Fruit fly (Drosophila melanogaster) whole organism, adult: ENCODE data around the gene CG10341.

ENCODE experiments used
- CG11617 ChIP-seq: fragments of 200-800 bp; sonication (Bioruptor generic); optimal IDR thresholded peaks from 2 replicates; lab custom pipeline; 2017; ENCODE audit warnings: mild to moderate bottlenecking, missing biosample characterization, missing genetic modification reagents, missing genetic modification characterization
- CG12768 ChIP-seq: fragments of 200-800 bp; sonication (Bioruptor generic); optimal IDR thresholded peaks from 2 replicates; lab custom pipeline; 2017; ENCODE audit warnings: missing biosample characterization, missing genetic modification characterization, mild to moderate bottlenecking, moderate library complexity, missing genetic modification reagents
- CG14711 ChIP-seq: fragments of 200-800 bp; sonication (Bioruptor generic); optimal IDR thresholded peaks from 2 replicates; lab custom pipeline; 2018; ENCODE audit warnings: missing biosample characterization, mild to moderate bottlenecking, missing genetic modification characterization, moderate library complexity
- CG1620 ChIP-seq: fragments of 200-800 bp; sonication (Bioruptor generic); optimal IDR thresholded peaks from 2 replicates; lab custom pipeline; 2016; ENCODE audit warnings: missing biosample characterization, missing genetic modification characterization
- CG33017 ChIP-seq: fragments of 200-800 bp; sonication (Bioruptor generic); optimal IDR thresholded peaks from 2 replicates; lab custom pipeline; 2018; ENCODE audit warnings: missing biosample characterization, mild to moderate bottlenecking, missing genetic modification characterization, moderate library complexity
- CG5204 ChIP-seq: fragments of 200-800 bp; sonication (Bioruptor generic); optimal IDR thresholded peaks from 2 replicates; lab custom pipeline; 2016; ENCODE audit warnings: missing biosample characterization, missing genetic modification characterization
- CG7045 ChIP-seq: fragments of 200-800 bp; sonication (Bioruptor generic); optimal IDR thresholded peaks from 2 replicates; lab custom pipeline; 2017; ENCODE audit warnings: missing biosample characterization, mild to moderate bottlenecking, missing genetic modification characterization
- CG7101 ChIP-seq: fragments of 200-800 bp; sonication (Bioruptor generic); optimal IDR thresholded peaks from 2 replicates; lab custom pipeline; 2018; ENCODE audit warnings: missing biosample characterization, mild to moderate bottlenecking, missing genetic modification characterization, moderate library complexity
- Clk ChIP-seq: fragments of 200-800 bp; sonication (Bioruptor generic); optimal IDR thresholded peaks from 2 replicates; lab custom pipeline; 2017; ENCODE audit warnings: missing biosample characterization, missing genetic modification characterization
- Crg-1 ChIP-seq: fragments of 200-800 bp; sonication (Bioruptor generic); optimal IDR thresholded peaks from 2 replicates; lab custom pipeline; 2016; ENCODE audit warnings: missing biosample characterization, missing genetic modification characterization
- Hr96 ChIP-seq: fragments of 200-800 bp; sonication (Bioruptor generic); optimal IDR thresholded peaks from 2 replicates; lab custom pipeline; 2016; ENCODE audit warnings: missing biosample characterization, missing genetic modification characterization
- Mnt ChIP-seq: fragments of 200-800 bp; sonication (Bioruptor generic); optimal IDR thresholded peaks from 2 replicates; lab custom pipeline; 2016; ENCODE audit warnings: missing biosample characterization, mild to moderate bottlenecking, missing genetic modification characterization
- bab1 ChIP-seq: fragments of 200-800 bp; sonication (Bioruptor generic); optimal IDR thresholded peaks from 3 replicates; lab custom pipeline; 2019; ENCODE audit warnings: missing biosample characterization, mild to moderate bottlenecking, missing genetic modification characterization, moderate library complexity
- cic ChIP-seq: fragments of 200-800 bp; sonication (Bioruptor generic); optimal IDR thresholded peaks from 2 replicates; lab custom pipeline; 2017; ENCODE audit warnings: missing biosample characterization, mild to moderate bottlenecking, missing genetic modification characterization, moderate library complexity
- cnc ChIP-seq, 2 experiments: fragments of >200 bp; optimal IDR thresholded peaks; 2 replicates each; lab custom pipeline; 2017
- kay ChIP-seq: fragments of 200-800 bp; sonication (Bioruptor generic); peaks from one replicate; lab custom pipeline; 2016; ENCODE audit warnings: missing biosample characterization, missing genetic modification characterization, borderline replicate concordance
- ovo ChIP-seq: fragments of 200-800 bp; sonication (Bioruptor generic); optimal IDR thresholded peaks from 2 replicates; lab custom pipeline; 2016; ENCODE audit warnings: missing biosample characterization, missing genetic modification characterization
- pad ChIP-seq: fragments of 200-800 bp; sonication (Bioruptor generic); optimal IDR thresholded peaks from 3 replicates; lab custom pipeline; 2017; ENCODE audit warnings: missing biosample characterization, missing genetic modification characterization, mild to moderate bottlenecking, moderate library complexity, missing genetic modification reagents
- tj ChIP-seq: fragments of 200-800 bp; sonication (Bioruptor generic); optimal IDR thresholded peaks from 3 replicates; lab custom pipeline; 2017; ENCODE audit warnings: missing biosample characterization, mild to moderate bottlenecking, missing genetic modification characterization, moderate library complexity
- toe ChIP-seq: fragments of 200-800 bp; sonication (Bioruptor generic); optimal IDR thresholded peaks from 2 replicates; lab custom pipeline; 2016; ENCODE audit warnings: missing biosample characterization, missing genetic modification characterization

Gene CG10341

DNA sequence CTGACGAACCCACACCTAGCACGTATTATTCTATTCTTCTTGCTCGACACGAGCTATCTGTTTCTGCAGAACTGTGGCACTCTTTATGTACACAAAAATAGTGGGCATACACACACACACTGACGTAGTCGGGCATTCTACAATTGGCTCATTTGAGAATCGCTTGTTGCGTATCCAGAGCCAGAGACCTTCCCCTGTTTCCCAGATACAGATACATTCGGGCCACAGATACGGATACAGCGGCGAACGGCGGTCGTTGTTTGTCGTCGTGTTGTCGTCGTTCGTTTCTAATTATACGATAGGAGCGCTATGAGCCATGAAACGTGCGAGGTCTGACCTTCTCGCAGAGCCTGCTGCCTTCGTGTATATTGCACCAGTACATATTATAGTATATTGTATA is 38.7 kb downstream of the CG10341 start:
- TF ChIP-seq toe (GFP tag; lab: Kevin White, UChicago) (no peak), pad (GFP tag; lab: Kevin White, UChicago) (no peak), cic (GFP tag; lab: Kevin White, UChicago) (no peak), ovo (GFP tag; lab: Kevin White, UChicago) (no peak), CG11617 (GFP tag; lab: Kevin White, UChicago) (no peak), Hr96 (no peak), CG7045 (GFP tag; lab: Kevin White, UChicago) (no peak), CG33017 (tag; lab: Kevin White, UChicago) (no peak), CG1620 (GFP tag; lab: Kevin White, UChicago) (no peak), Crg-1 (no peak), cnc (optimal IDR thresholded peaks at IDR 0.05; lab: Kevin White, UChicago) (no peak), bab1 (GFP tag; lab: Kevin White, UChicago) (no peak), CG14711 (tag; lab: Kevin White, UChicago) (no peak), tj (GFP tag; lab: Kevin White, UChicago) (no peak), CG12768 (GFP tag; lab: Kevin White, UChicago) (no peak), Mnt (GFP tag; lab: Kevin White, UChicago) (no peak), kay (no peak), Clk (GFP tag; lab: Kevin White, UChicago) (no peak)

DNA sequence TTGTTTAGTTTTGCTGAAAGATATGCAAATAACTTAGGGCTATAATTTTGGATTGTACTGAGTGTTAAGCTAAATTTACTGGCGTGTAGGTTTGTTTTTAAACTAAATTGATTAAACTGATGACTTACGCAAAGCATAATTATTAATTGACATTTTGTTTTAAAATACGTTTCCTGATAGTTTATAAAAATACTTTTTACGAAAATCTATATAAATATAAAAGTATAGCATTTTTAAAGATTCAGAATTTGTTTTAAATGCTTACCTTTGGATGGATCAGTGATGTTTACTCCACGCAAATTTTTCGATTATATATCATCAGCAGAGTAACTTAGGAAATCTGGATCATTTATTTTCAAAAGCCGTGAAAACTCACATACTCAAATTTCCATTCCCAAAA is 41.5 kb downstream of the CG10341 start, which contains the start of the genes CG42752 and CG15167:
TSS of gene CG42752 (minus strand) at position 101 of the 400 bp plus-strand sequence.
TSS of gene CG15167 (plus strand) at position 349 of the 400 bp plus-strand sequence.
- TF ChIP-seq toe (GFP tag; lab: Kevin White, UChicago) (no peak), CG12768 (GFP tag; lab: Kevin White, UChicago) (no peak), Crg-1 (no peak), CG5204 (GFP tag; lab: Kevin White, UChicago) (no peak), bab1 (GFP tag; lab: Kevin White, UChicago) (no peak), Mnt (GFP tag; lab: Kevin White, UChicago) (no peak), CG7101 (no peak), ovo (GFP tag; lab: Kevin White, UChicago) (no peak), CG33017 (tag; lab: Kevin White, UChicago) (no peak), kay (no peak), tj (GFP tag; lab: Kevin White, UChicago) (no peak), cnc (optimal IDR thresholded peaks at IDR 0.05; lab: Kevin White, UChicago) (no peak), Clk (GFP tag; lab: Kevin White, UChicago) (no peak), CG7045 (GFP tag; lab: Kevin White, UChicago) (no peak), CG14711 (tag; lab: Kevin White, UChicago) (no peak)

DNA sequence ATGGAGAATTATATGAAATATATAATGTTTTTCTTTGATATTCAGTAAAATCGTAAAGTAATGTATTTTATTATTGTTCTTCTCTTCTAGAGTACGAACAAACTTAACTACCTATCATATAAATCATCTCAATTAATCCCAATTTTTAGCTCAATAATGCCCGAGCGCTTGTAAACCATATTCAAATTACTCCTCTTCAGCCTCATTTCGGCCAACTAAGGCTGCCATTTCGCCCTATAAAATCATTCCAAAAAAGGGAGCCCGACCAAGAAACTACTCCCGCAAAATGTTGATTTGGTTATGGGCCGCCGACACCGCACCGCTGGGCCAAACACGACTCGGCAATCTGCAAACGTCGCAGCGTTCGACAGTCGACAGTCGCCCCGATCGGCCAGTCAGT is 44.2 kb downstream of the CG10341 start:
- TF ChIP-seq toe (GFP tag; lab: Kevin White, UChicago) (no peak), Hr96 (no peak), kay (no peak), Clk (GFP tag; lab: Kevin White, UChicago) (no peak), CG1620 (GFP tag; lab: Kevin White, UChicago) (no peak), bab1 (GFP tag; lab: Kevin White, UChicago) (no peak), CG33017 (tag; lab: Kevin White, UChicago) (no peak), cnc (optimal IDR thresholded peaks at IDR 0.05; lab: Kevin White, UChicago) (no peak), Crg-1 (no peak), tj (GFP tag; lab: Kevin White, UChicago) (no peak), Mnt (GFP tag; lab: Kevin White, UChicago) (no peak)

DNA sequence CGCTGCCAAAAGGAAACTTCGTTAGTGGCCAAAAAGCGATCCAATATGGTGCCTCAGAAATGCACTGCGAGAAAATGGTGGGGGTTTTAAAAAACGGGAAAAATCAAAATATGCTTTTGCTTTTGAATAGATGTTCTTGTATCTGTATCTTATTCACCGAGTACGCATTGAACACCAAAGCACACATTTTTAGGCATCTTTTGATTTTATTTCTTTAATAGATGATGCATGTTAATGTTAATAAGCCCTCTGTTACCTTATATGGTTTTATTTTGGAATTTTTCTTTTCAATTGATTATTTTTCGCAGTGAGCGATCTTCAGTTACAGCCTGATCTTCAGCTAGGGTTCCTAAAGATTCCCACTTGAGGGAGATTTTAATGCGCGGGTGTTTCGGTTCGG is 45.4 kb downstream of the CG10341 start:
- TF ChIP-seq CG11617 (GFP tag; lab: Kevin White, UChicago) = no peak
- no peak for TF ChIP-seq Clk (GFP tag; lab: Kevin White, UChicago)
- no peak for TF ChIP-seq pad (GFP tag; lab: Kevin White, UChicago)
- TF ChIP-seq CG14711 (tag; lab: Kevin White, UChicago) = no peak
- TF ChIP-seq Crg-1 = no peak
- TF ChIP-seq tj (GFP tag; lab: Kevin White, UChicago) = no peak
- TF ChIP-seq toe (GFP tag; lab: Kevin White, UChicago) = no peak
- TF ChIP-seq Hr96 = no peak
- no peak for TF ChIP-seq CG7045 (GFP tag; lab: Kevin White, UChicago)
- TF ChIP-seq kay = no peak
- TF ChIP-seq bab1 (GFP tag; lab: Kevin White, UChicago) = no peak
- no peak for TF ChIP-seq CG5204 (GFP tag; lab: Kevin White, UChicago)
- no peak for TF ChIP-seq cnc (optimal IDR thresholded peaks at IDR 0.05; lab: Kevin White, UChicago)
- TF ChIP-seq cic (GFP tag; lab: Kevin White, UChicago) = no peak
- TF ChIP-seq CG33017 (tag; lab: Kevin White, UChicago) = no peak
- no peak for TF ChIP-seq CG12768 (GFP tag; lab: Kevin White, UChicago)
- no peak for TF ChIP-seq Mnt (GFP tag; lab: Kevin White, UChicago)
- TF ChIP-seq ovo (GFP tag; lab: Kevin White, UChicago) = no peak
- no peak for TF ChIP-seq CG1620 (GFP tag; lab: Kevin White, UChicago)
- TF ChIP-seq CG7101 = no peak

DNA sequence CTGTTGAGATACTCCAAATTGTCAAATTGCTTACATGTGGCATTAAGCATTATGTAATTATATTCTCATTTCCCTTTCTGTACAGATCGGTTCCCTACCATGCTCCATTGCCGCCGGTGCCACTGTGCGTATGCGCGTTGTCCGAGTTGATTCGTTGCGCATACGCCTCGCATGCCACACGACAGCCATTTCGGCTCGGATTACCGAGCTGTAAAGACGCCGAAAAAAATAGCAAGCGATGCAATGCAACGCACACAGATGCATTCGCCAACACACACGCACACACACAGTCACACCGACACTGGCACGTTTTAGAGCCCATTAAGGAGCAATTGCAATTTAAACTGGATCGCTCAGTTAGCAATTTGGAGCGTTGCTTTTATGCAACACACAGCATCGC is 46.9 kb downstream of the CG10341 start:
- TF ChIP-seq CG1620 (GFP tag; lab: Kevin White, UChicago) (no peak), bab1 (GFP tag; lab: Kevin White, UChicago) (no peak), ovo (GFP tag; lab: Kevin White, UChicago) (no peak), kay (no peak), CG5204 (GFP tag; lab: Kevin White, UChicago) (no peak), Clk (GFP tag; lab: Kevin White, UChicago) (no peak), CG7101 (no peak), CG7045 (GFP tag; lab: Kevin White, UChicago) (no peak), CG33017 (tag; lab: Kevin White, UChicago) (no peak), CG11617 (GFP tag; lab: Kevin White, UChicago) (no peak), pad (GFP tag; lab: Kevin White, UChicago) (no peak)
